Fruit fly (Drosophila melanogaster) whole organism, embryonic: ENCODE results near the gene ph-p.

Source experiments
- B-H2 ChIP-seq: fragments of 200-800 bp; sonication (Bioruptor generic); optimal IDR thresholded peaks from 2 replicates; lab custom pipeline; 2018; ENCODE audit warnings: missing biosample characterization, mild to moderate bottlenecking, missing genetic modification characterization
- BtbVII ChIP-seq: fragments of 200-800 bp; sonication (Bioruptor generic); optimal IDR thresholded peaks from 3 replicates; lab custom pipeline; 2017; ENCODE audit warnings: missing biosample characterization, mild to moderate bottlenecking, missing genetic modification characterization
- Bteb2 ChIP-seq: fragments of 200-800 bp; sonication (Bioruptor generic); optimal IDR thresholded peaks from 2 replicates; lab custom pipeline; 2016; ENCODE audit warnings: missing biosample characterization, missing genetic modification characterization
- CG10321 ChIP-seq: fragments of 200-800 bp; sonication (Bioruptor generic); IDR thresholded peaks from 2 replicates; pipeline ENCODE4 v1.3.6; 2022; ENCODE audit warnings: missing biosample characterization, missing genetic modification characterization
- CG10431 ChIP-seq: fragments of 200-800 bp; sonication (Bioruptor generic); optimal IDR thresholded peaks from 3 replicates; lab custom pipeline; 2018; ENCODE audit warnings: missing biosample characterization, mild to moderate bottlenecking, missing genetic modification characterization
- CG11696 ChIP-seq: fragments of 200-800 bp; sonication (Bioruptor generic); IDR thresholded peaks from 2 replicates; pipeline ENCODE4 v1.3.6; 2022; ENCODE audit warnings: missing biosample characterization, missing genetic modification characterization
- CG12104 ChIP-seq: fragments of 200-800 bp; sonication (Bioruptor generic); optimal IDR thresholded peaks from 3 replicates; lab custom pipeline; 2016; ENCODE audit warnings: missing biosample characterization, missing genetic modification characterization
- CG13775 ChIP-seq: fragments of 200-800 bp; sonication (Bioruptor generic); optimal IDR thresholded peaks from 3 replicates; lab custom pipeline; 2017; ENCODE audit warnings: missing biosample characterization, mild to moderate bottlenecking, missing genetic modification characterization
- CG14441 ChIP-seq: fragments of 200-800 bp; sonication (Bioruptor generic); IDR thresholded peaks from 2 replicates; pipeline ENCODE4 v1.3.6; 2022; ENCODE audit warnings: missing biosample characterization, missing genetic modification characterization
- CG14965 ChIP-seq: fragments of 200-800 bp; sonication (Bioruptor generic); optimal IDR thresholded peaks from 2 replicates; lab custom pipeline; 2016; ENCODE audit warnings: missing biosample characterization, missing genetic modification characterization, borderline replicate concordance
- CG1529 ChIP-seq: fragments of 200-800 bp; sonication (Bioruptor generic); optimal IDR thresholded peaks from 3 replicates; lab custom pipeline; 2018; ENCODE audit warnings: missing biosample characterization, missing genetic modification characterization
- CG15696 ChIP-seq: fragments of 200-800 bp; sonication (Bioruptor generic); optimal IDR thresholded peaks from 2 replicates; lab custom pipeline; 2019; ENCODE audit warnings: missing biosample characterization, mild to moderate bottlenecking, missing genetic modification characterization, moderate library complexity
- CG17385 ChIP-seq: fragments of 200-800 bp; sonication (Bioruptor generic); optimal IDR thresholded peaks from 3 replicates; lab custom pipeline; 2018; ENCODE audit warnings: missing biosample characterization, mild to moderate bottlenecking, missing genetic modification characterization
- CG18619 ChIP-seq: fragments of 200-800 bp; sonication (Bioruptor generic); optimal IDR thresholded peaks from 3 replicates; lab custom pipeline; 2017; ENCODE audit warnings: missing biosample characterization, mild to moderate bottlenecking, missing genetic modification characterization
- CG18764 ChIP-seq: fragments of 200-800 bp; sonication (Bioruptor generic); optimal IDR thresholded peaks from 3 replicates; lab custom pipeline; 2016; ENCODE audit warnings: missing biosample characterization, missing genetic modification characterization
- CG4617 ChIP-seq: fragments of 200-800 bp; sonication (Bioruptor generic); optimal IDR thresholded peaks from 3 replicates; lab custom pipeline; 2016; ENCODE audit warnings: missing biosample characterization, missing genetic modification characterization, borderline replicate concordance
- CG6854 ChIP-seq: fragments of 200-800 bp; sonication (Bioruptor generic); optimal IDR thresholded peaks from 3 replicates; lab custom pipeline; 2017; ENCODE audit warnings: missing biosample characterization, mild to moderate bottlenecking, missing genetic modification characterization
- CG7839 ChIP-seq: fragments of 200-800 bp; sonication (Bioruptor generic); optimal IDR thresholded peaks from 3 replicates; lab custom pipeline; 2018; ENCODE audit warnings: missing biosample characterization, mild to moderate bottlenecking, missing genetic modification characterization, moderate library complexity
- CG8944 ChIP-seq: fragments of 200-800 bp; sonication (Bioruptor generic); optimal IDR thresholded peaks from 3 replicates; lab custom pipeline; 2016; ENCODE audit warnings: missing biosample characterization, missing genetic modification characterization
- CrebB ChIP-seq: fragments of 200-800 bp; sonication (Bioruptor generic); optimal IDR thresholded peaks from 3 replicates; lab custom pipeline; 2018; ENCODE audit warnings: missing biosample characterization, mild to moderate bottlenecking, missing genetic modification characterization
- D ChIP-seq, 2 experiments: fragments of 200-800 bp in 1 of 2; fragments of >200 bp in 1 of 2; sonication (Bioruptor generic) in 1 of 2; optimal IDR thresholded peaks; 2 replicates in 1 of 2; 3 replicates in 1 of 2; lab custom pipeline; 2017; ENCODE audit warnings: mild to moderate bottlenecking in 1 of 2, missing biosample characterization in 1 of 2, missing genetic modification characterization in 1 of 2, missing genetic modification reagents in 1 of 2
- Dbx ChIP-seq: fragments of 200-800 bp; sonication (Bioruptor generic); IDR thresholded peaks from 3 replicates; pipeline ENCODE4 v1.3.6; 2022; ENCODE audit warnings: missing biosample characterization, missing genetic modification characterization
- Dp ChIP-seq: fragments of 200-800 bp; sonication (Bioruptor generic); optimal IDR thresholded peaks from 2 replicates; lab custom pipeline; 2018; ENCODE audit warnings: missing biosample characterization, mild to moderate bottlenecking, missing genetic modification characterization, moderate library complexity
- Hsf ChIP-seq: fragments of 200-800 bp; sonication (Bioruptor generic); optimal IDR thresholded peaks from 3 replicates; lab custom pipeline; 2016; ENCODE audit warnings: missing biosample characterization, missing genetic modification characterization
- Lpt ChIP-seq: fragments of >200 bp; optimal IDR thresholded peaks from 2 replicates; lab custom pipeline; 2018; ENCODE audit warnings: missing biosample characterization, missing genetic modification characterization
- MESR4 ChIP-seq: fragments of 200-800 bp; sonication (Bioruptor generic); optimal IDR thresholded peaks from 2 replicates; lab custom pipeline; 2018; ENCODE audit warnings: missing biosample characterization, mild to moderate bottlenecking, missing genetic modification characterization, moderate library complexity
- Sin3A ChIP-seq: fragments of >200 bp; optimal IDR thresholded peaks from 2 replicates; lab custom pipeline; 2018
- Sry-β ChIP-seq: fragments of 200-800 bp; sonication (Bioruptor generic); optimal IDR thresholded peaks from 2 replicates; lab custom pipeline; 2018; ENCODE audit warnings: missing biosample characterization, mild to moderate bottlenecking, missing genetic modification characterization, moderate library complexity
- ato ChIP-seq: fragments of 200-800 bp; sonication (Bioruptor generic); IDR thresholded peaks from 2 replicates; pipeline ENCODE4 v1.3.6; 2022; ENCODE audit warnings: missing biosample characterization, missing genetic modification characterization; ENCODE audit not compliant: partially characterized antibody
- bigmax ChIP-seq: fragments of 200-800 bp; sonication (Bioruptor generic); optimal IDR thresholded peaks from 2 replicates; lab custom pipeline; 2018; ENCODE audit warnings: missing biosample characterization, mild to moderate bottlenecking, missing genetic modification characterization
- btn ChIP-seq: fragments of 200-800 bp; sonication (Bioruptor generic); optimal IDR thresholded peaks from 2 replicates; lab custom pipeline; 2016; ENCODE audit warnings: missing biosample characterization, missing genetic modification characterization
- cas ChIP-seq: fragments of 200-800 bp; sonication (Bioruptor generic); IDR thresholded peaks from 2 replicates; pipeline ENCODE4 v1.3.6; 2022; ENCODE audit warnings: missing biosample characterization, missing genetic modification characterization
- eyg ChIP-seq: fragments of 200-800 bp; sonication (Bioruptor generic); optimal IDR thresholded peaks from 3 replicates; lab custom pipeline; 2016; ENCODE audit warnings: missing biosample characterization, missing genetic modification characterization
- gt ChIP-seq: fragments of 200-800 bp; sonication (Bioruptor generic); IDR thresholded peaks from 2 replicates; pipeline ENCODE4 v1.3.6; 2022; ENCODE audit warnings: missing biosample characterization, missing genetic modification characterization
- h ChIP-seq: fragments of >200 bp; optimal IDR thresholded peaks from 2 replicates; lab custom pipeline; 2017
- her ChIP-seq: fragments of 200-800 bp; sonication (Bioruptor generic); optimal IDR thresholded peaks from 2 replicates; lab custom pipeline; 2016; ENCODE audit warnings: missing biosample characterization, missing genetic modification characterization
- ind ChIP-seq: fragments of 200-800 bp; sonication (Bioruptor generic); optimal IDR thresholded peaks from 3 replicates; lab custom pipeline; 2016; ENCODE audit warnings: missing biosample characterization, missing genetic modification characterization
- kay ChIP-seq: fragments of 200-800 bp; sonication (Bioruptor generic); optimal IDR thresholded peaks from 2 replicates; lab custom pipeline; 2016; ENCODE audit warnings: missing biosample characterization, missing genetic modification characterization
- ken ChIP-seq: fragments of 200-800 bp; sonication (Bioruptor generic); IDR thresholded peaks from 3 replicates; pipeline ENCODE4 v1.3.6; 2022; ENCODE audit warnings: missing biosample characterization, missing genetic modification characterization
- lilli ChIP-seq: fragments of 200-800 bp; sonication (Bioruptor generic); optimal IDR thresholded peaks from 3 replicates; lab custom pipeline; 2016; ENCODE audit warnings: missing biosample characterization, missing genetic modification characterization
- peb ChIP-seq: fragments of 200-800 bp; sonication (Bioruptor generic); IDR thresholded peaks from 2 replicates; pipeline ENCODE4 v1.3.6; 2022; ENCODE audit warnings: missing biosample characterization, missing genetic modification characterization
- pnt ChIP-seq: fragments of 200-800 bp; sonication (Bioruptor generic); optimal IDR thresholded peaks from 3 replicates; lab custom pipeline; 2016; ENCODE audit warnings: missing biosample characterization, missing genetic modification characterization
- pum ChIP-seq: fragments of 200-800 bp; sonication (Bioruptor generic); optimal IDR thresholded peaks from 2 replicates; lab custom pipeline; 2016; ENCODE audit warnings: missing biosample characterization, missing genetic modification characterization
- rib ChIP-seq: fragments of 200-800 bp; sonication (Bioruptor generic); IDR thresholded peaks from 2 replicates; pipeline ENCODE4 v1.3.6; 2022; ENCODE audit warnings: missing biosample characterization, missing genetic modification characterization
- sens-2 ChIP-seq: fragments of 200-800 bp; sonication (Bioruptor generic); IDR thresholded peaks from 2 replicates; pipeline ENCODE4 v1.3.6; 2022; ENCODE audit warnings: missing biosample characterization, missing genetic modification characterization
- shn ChIP-seq: fragments of 200-800 bp; sonication (Bioruptor generic); optimal IDR thresholded peaks from 3 replicates; lab custom pipeline; 2016; ENCODE audit warnings: missing biosample characterization, missing genetic modification characterization
- tin ChIP-seq: fragments of 200-800 bp; sonication (Bioruptor generic); optimal IDR thresholded peaks from 3 replicates; lab custom pipeline; 2016; ENCODE audit warnings: missing biosample characterization, missing genetic modification characterization
- ttk ChIP-seq: fragments of 200-800 bp; sonication (Bioruptor generic); IDR thresholded peaks from 2 replicates; pipeline ENCODE4 v2.1.2; 2022; ENCODE audit warnings: missing biosample characterization, missing genetic modification characterization
- tup ChIP-seq: fragments of 200-800 bp; sonication (Bioruptor generic); optimal IDR thresholded peaks from 2 replicates; lab custom pipeline; 2016; ENCODE audit warnings: missing biosample characterization, mild to moderate bottlenecking, missing genetic modification characterization, moderate library complexity
- unpg ChIP-seq: fragments of 200-800 bp; sonication (Bioruptor generic); optimal IDR thresholded peaks from 3 replicates; lab custom pipeline; 2018; ENCODE audit warnings: missing biosample characterization, mild to moderate bottlenecking, missing genetic modification characterization, moderate library complexity

ph-p gene

DNA sequence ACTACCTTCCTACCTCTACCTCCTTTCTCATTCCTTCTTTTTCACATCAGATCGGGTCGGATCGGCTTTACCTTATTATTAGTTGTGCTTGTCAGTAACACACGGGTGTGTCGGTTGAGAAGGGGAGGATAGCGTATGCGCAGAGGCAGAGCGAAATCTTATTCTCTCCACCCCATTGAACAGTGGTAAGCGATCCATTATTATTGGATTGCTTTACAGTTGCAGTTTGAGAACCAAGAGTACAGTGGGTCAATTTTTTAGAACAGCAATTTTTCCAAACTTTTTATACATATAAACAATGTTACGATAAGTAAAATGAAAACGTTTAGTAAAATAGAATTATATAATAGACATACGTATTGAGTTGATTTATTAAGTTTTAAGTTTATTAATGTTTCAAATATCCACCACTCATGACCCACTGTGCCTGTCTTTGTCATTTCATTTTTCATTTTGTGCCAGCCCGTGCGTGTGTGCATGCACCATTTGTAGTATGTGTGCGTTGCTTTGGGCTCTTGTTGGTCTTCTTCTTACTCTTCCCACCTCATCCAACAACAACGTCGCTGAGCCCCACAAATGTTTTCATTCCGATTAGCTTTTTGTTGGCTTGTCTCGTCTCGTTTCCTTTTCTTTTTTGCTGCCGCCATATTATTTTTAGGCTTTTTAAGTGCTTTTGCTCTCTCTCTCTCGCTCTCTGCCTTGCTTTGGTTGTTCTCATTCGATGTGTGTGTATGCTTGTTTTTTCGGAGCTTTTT, 407 bp downstream of the ph-p start (continued):
- TF ChIP-seq Dbx, result peak; percentile 99
- TF ChIP-seq D (optimal IDR thresholded peaks at IDR 0.05; lab: Kevin White, UChicago), result no peak
- TF ChIP-seq D (GFP tag; optimal IDR thresholded peaks at IDR 0.05; lab: Kevin White, UChicago), result peak; percentile 99
- peak; percentile 98 for TF ChIP-seq ttk
- peak; percentile 99 for TF ChIP-seq CG7839 (tag; lab: Kevin White, UChicago)
- peak; percentile 98 for TF ChIP-seq CG14441 (GFP tag; lab: Robert Waterston, UW)
- peak; percentile 63 for TF ChIP-seq Sry-β (GFP tag; lab: Kevin White, UChicago)
- TF ChIP-seq CG14965 (GFP tag; lab: Kevin White, UChicago), result no peak
- peak; percentile 8 for TF ChIP-seq Dp
- peak; percentile 97 for TF ChIP-seq gt (GFP tag; lab: Robert Waterston, UW)
- TF ChIP-seq h (lab: Kevin White, UChicago), result no peak
- TF ChIP-seq CG4617 (GFP tag; lab: Kevin White, UChicago), result peak; percentile 94
- peak; percentile 99 for TF ChIP-seq CrebB (tag; lab: Kevin White, UChicago)
- peak; percentile 99 for TF ChIP-seq CG12104 (GFP tag; lab: Kevin White, UChicago)
- TF ChIP-seq CG10431, result peak; percentile 98
- peak; percentile 95 for TF ChIP-seq tup (GFP tag; lab: Kevin White, UChicago)
- TF ChIP-seq eyg (GFP tag; lab: Kevin White, UChicago), result peak; percentile 55
- peak; percentile 61 for TF ChIP-seq ato
- peak; percentile 99 for TF ChIP-seq BtbVII (GFP tag; lab: Kevin White, UChicago)
- TF ChIP-seq tin, result peak; percentile 98
- peak; percentile 72 for TF ChIP-seq btn (GFP tag; lab: Kevin White, UChicago)
- peak; percentile 99 for TF ChIP-seq CG18619 (GFP tag; lab: Kevin White, UChicago)
- TF ChIP-seq unpg (GFP tag; lab: Kevin White, UChicago), result peak; percentile 100
- TF ChIP-seq Bteb2 (GFP tag; lab: Kevin White, UChicago), result peak; percentile 97
- TF ChIP-seq CG17385 (GFP tag; lab: Kevin White, UChicago), result peak; percentile 99
- no peak for TF ChIP-seq Sin3A (lab: Kevin White, UChicago)
- peak; percentile 94 for TF ChIP-seq kay (GFP tag; lab: Kevin White, UChicago)
- peak; percentile 78 for TF ChIP-seq CG8944 (GFP tag; lab: Kevin White, UChicago)
- TF ChIP-seq CG1529 (GFP tag; lab: Kevin White, UChicago), result peak; percentile 99
- peak; percentile 55 for TF ChIP-seq her (GFP tag; lab: Kevin White, UChicago)
- peak; percentile 99 for TF ChIP-seq lilli (GFP tag; lab: Kevin White, UChicago)
- TF ChIP-seq Hsf (GFP tag; lab: Kevin White, UChicago), result peak; percentile 98
- TF ChIP-seq CG15696 (tag; lab: Kevin White, UChicago), result peak; percentile 99
- TF ChIP-seq CG18764, result peak; percentile 97
- TF ChIP-seq MESR4, result peak; percentile 58
- peak; percentile 89 for TF ChIP-seq pnt (GFP tag; lab: Kevin White, UChicago)
- peak; percentile 98 for TF ChIP-seq CG13775 (GFP tag; lab: Kevin White, UChicago)
- TF ChIP-seq CG6854, result peak; percentile 99
- peak; percentile 99 for TF ChIP-seq ind (GFP tag; lab: Kevin White, UChicago)
- peak; percentile 96 for TF ChIP-seq cas (GFP tag; lab: Robert Waterston, UW)
- TF ChIP-seq CG10321, result peak; percentile 80
- peak; percentile 99 for TF ChIP-seq B-H2 (GFP tag; lab: Kevin White, UChicago)
- peak; percentile 99 for TF ChIP-seq rib (GFP tag; lab: Robert Waterston, UW)
- TF ChIP-seq shn (GFP tag; lab: Kevin White, UChicago), result peak; percentile 85
- TF ChIP-seq pum (GFP tag; lab: Kevin White, UChicago), result peak; percentile 89
- no peak for TF ChIP-seq Lpt (GFP tag; lab: Kevin White, UChicago)
- peak; percentile 99 for TF ChIP-seq peb (GFP tag; lab: Robert Waterston, UW)
- peak; percentile 97 for TF ChIP-seq sens-2 (GFP tag; lab: Robert Waterston, UW)
- TF ChIP-seq ken (GFP tag; lab: Robert Waterston, UW), result peak; percentile 96
- TF ChIP-seq bigmax (GFP tag; lab: Kevin White, UChicago), result peak; percentile 79
- peak; percentile 95 for TF ChIP-seq CG11696 (GFP tag; lab: Robert Waterston, UW)
